Worm (Caenorhabditis elegans) whole organism, L1 larva: ENCODE data around the gene clec-161.
A peak's percentile ranks its signal among the peaks of the same experiment; 100 is the strongest.

Source experiments
- C16A3.4 ChIP-seq: fragments of 150-350 bp; optimal IDR thresholded peaks from 2 replicates; lab custom pipeline; 2014; ENCODE audit warnings: missing biosample characterization, missing genetic modification characterization
- F16B12.6 ChIP-seq: fragments of 150-350 bp; optimal IDR thresholded peaks from 2 replicates; lab custom pipeline; 2014; ENCODE audit warnings: missing biosample characterization, missing genetic modification characterization
- Y116A8C.19 ChIP-seq: sonication (generic microtip); optimal IDR thresholded peaks from 2 replicates; lab custom pipeline; 2016; ENCODE audit warnings: missing compliant biosample characterization, missing genetic modification characterization, borderline replicate concordance
- aha-1 ChIP-seq: fragments of 150-350 bp; optimal IDR thresholded peaks from 2 replicates; lab custom pipeline; 2014; ENCODE audit warnings: missing biosample characterization, missing genetic modification characterization
- aly-2 ChIP-seq: fragments of 150-350 bp; optimal IDR thresholded peaks from 2 replicates; lab custom pipeline; 2014; ENCODE audit warnings: missing biosample characterization, missing genetic modification characterization
- blmp-1 ChIP-seq: fragments of 150-350 bp; optimal IDR thresholded peaks from 2 replicates; lab custom pipeline; 2014; ENCODE audit warnings: missing biosample characterization, missing genetic modification characterization
- ceh-8 ChIP-seq: fragments of 200-800 bp; sonication (Bioruptor generic); optimal IDR thresholded peaks from 2 replicates; lab custom pipeline; 2018; ENCODE audit warnings: mild to moderate bottlenecking, missing genetic modification characterization, moderate library complexity, missing compliant biosample characterization
- ceh-82 ChIP-seq, 3 experiments: fragments of 150-350 bp in 1 of 3; sonication (generic microtip) in 2 of 3; optimal IDR thresholded peaks; 2 replicates each; lab custom pipeline; 2014 to 2017; ENCODE audit warnings: missing biosample characterization in 3 of 3, missing genetic modification characterization in 3 of 3
- ceh-88 ChIP-seq: fragments of 200-800 bp; sonication (Bioruptor generic); IDR thresholded peaks from 2 replicates; pipeline ENCODE4 v1.3.6; 2022; ENCODE audit warnings: missing genetic modification characterization, missing compliant biosample characterization
- ceh-90 ChIP-seq: sonication (generic microtip); optimal IDR thresholded peaks from 2 replicates; lab custom pipeline; 2016; ENCODE audit warnings: missing genetic modification characterization, missing compliant biosample characterization
- dpl-1 ChIP-seq, 3 experiments: fragments of 150-350 bp in 2 of 3; sonication (generic microtip) in 1 of 3; optimal IDR thresholded peaks; 2 replicates each; lab custom pipeline; 2014 to 2017; ENCODE audit warnings: missing biosample characterization in 3 of 3, missing genetic modification characterization in 3 of 3, missing genetic modification reagents in 3 of 3
- dsc-1 ChIP-seq: sonication (generic microtip); optimal IDR thresholded peaks from 2 replicates; lab custom pipeline; 2016; ENCODE audit warnings: mild to moderate bottlenecking, missing genetic modification characterization, missing compliant biosample characterization
- efl-1 ChIP-seq, 4 experiments: fragments of 150-350 bp; optimal IDR thresholded peaks in 3 of 4; peaks in 1 of 4; 1 replicate in 1 of 4; 2 replicates in 3 of 4; lab custom pipeline; 2014; ENCODE audit warnings: missing biosample characterization in 2 of 4, missing genetic modification characterization in 2 of 4, missing genetic modification reagents in 2 of 4
- egl-27 ChIP-seq, 2 experiments: fragments of 150-350 bp in 1 of 2; sonication (generic microtip); optimal IDR thresholded peaks; 3 replicates each; lab custom pipeline; 2017 to 2018; ENCODE audit warnings: missing biosample characterization in 2 of 2, missing genetic modification characterization in 2 of 2, missing genetic modification reagents in 2 of 2
- fkh-4 ChIP-seq: sonication (generic microtip); optimal IDR thresholded peaks from 2 replicates; lab custom pipeline; 2016; ENCODE audit warnings: missing compliant biosample characterization, missing genetic modification characterization, borderline replicate concordance
- fkh-8 ChIP-seq: sonication (generic microtip); optimal IDR thresholded peaks from 2 replicates; lab custom pipeline; 2016; ENCODE audit warnings: mild to moderate bottlenecking, missing genetic modification characterization, missing compliant biosample characterization
- fos-1 ChIP-seq: fragments of 150-350 bp; optimal IDR thresholded peaks from 2 replicates; lab custom pipeline; 2014; ENCODE audit warnings: missing biosample characterization, missing genetic modification characterization
- grh-1 ChIP-seq: fragments of 200-800 bp; sonication (Bioruptor generic); IDR thresholded peaks from 2 replicates; pipeline ENCODE4 v1.3.6; 2022; ENCODE audit warnings: missing genetic modification reagents, missing genetic modification characterization, missing compliant biosample characterization
- irx-1 ChIP-seq: sonication (generic microtip); optimal IDR thresholded peaks from 2 replicates; lab custom pipeline; 2016; ENCODE audit warnings: missing genetic modification characterization, missing compliant biosample characterization
- lin-13 ChIP-seq: fragments of 150-350 bp; optimal IDR thresholded peaks from 2 replicates; lab custom pipeline; 2014; ENCODE audit warnings: missing biosample characterization, missing genetic modification reagents, missing genetic modification characterization
- lin-14 ChIP-seq: fragments of 200-800 bp; sonication (Bioruptor generic); optimal IDR thresholded peaks from 2 replicates; lab custom pipeline; 2018; ENCODE audit warnings: mild to moderate bottlenecking, missing genetic modification characterization, moderate library complexity, missing compliant biosample characterization
- lin-15B ChIP-seq: fragments of 150-350 bp; sonication (generic microtip); optimal IDR thresholded peaks from 3 replicates; lab custom pipeline; 2014; ENCODE audit warnings: missing biosample characterization, missing genetic modification characterization
- lin-35 ChIP-seq, 2 experiments: fragments of 150-350 bp; optimal IDR thresholded peaks; 2 replicates each; lab custom pipeline; 2014; ENCODE audit warnings: missing biosample characterization in 2 of 2, missing genetic modification characterization in 2 of 2, missing genetic modification reagents in 2 of 2
- lin-39 ChIP-seq: fragments of 150-350 bp; optimal IDR thresholded peaks from 2 replicates; lab custom pipeline; 2014; ENCODE audit warnings: missing biosample characterization, missing genetic modification reagents, missing genetic modification characterization
- lsy-2 ChIP-seq, 2 experiments: fragments of 150-350 bp; optimal IDR thresholded peaks; 2 replicates each; lab custom pipeline; 2014; ENCODE audit warnings: missing biosample characterization in 2 of 2, missing genetic modification characterization in 2 of 2
- mab-9 ChIP-seq: fragments of 200-800 bp; sonication (Bioruptor generic); IDR thresholded peaks from 2 replicates; pipeline ENCODE4 v1.3.6; 2022; ENCODE audit warnings: missing genetic modification reagents, missing genetic modification characterization, missing compliant biosample characterization
- mdl-1 ChIP-seq, 2 experiments: fragments of 150-350 bp; optimal IDR thresholded peaks; 2 replicates each; lab custom pipeline; 2014 to 2017; ENCODE audit warnings: missing biosample characterization in 2 of 2, missing genetic modification characterization in 2 of 2, inconsistent platforms in 1 of 2
- mef-2 ChIP-seq: fragments of 150-350 bp; optimal IDR thresholded peaks from 2 replicates; lab custom pipeline; 2014; ENCODE audit warnings: missing biosample characterization, missing genetic modification characterization
- mep-1 ChIP-seq: fragments of 150-350 bp; optimal IDR thresholded peaks from 2 replicates; lab custom pipeline; 2014; ENCODE audit warnings: missing biosample characterization, missing genetic modification characterization
- nhr-20 ChIP-seq: sonication (generic microtip); optimal IDR thresholded peaks from 2 replicates; lab custom pipeline; 2016; ENCODE audit warnings: mild to moderate bottlenecking, missing genetic modification characterization, missing compliant biosample characterization
- nhr-237 ChIP-seq: fragments of 150-350 bp; optimal IDR thresholded peaks from 2 replicates; lab custom pipeline; 2014; ENCODE audit warnings: missing biosample characterization, missing genetic modification characterization
- nhr-47 ChIP-seq: sonication (generic microtip); optimal IDR thresholded peaks from 2 replicates; lab custom pipeline; 2016; ENCODE audit warnings: mild to moderate bottlenecking, missing genetic modification characterization, moderate library complexity, missing compliant biosample characterization
- nhr-71 ChIP-seq: sonication (generic microtip); optimal IDR thresholded peaks from 2 replicates; lab custom pipeline; 2016; ENCODE audit warnings: mild to moderate bottlenecking, missing genetic modification characterization, moderate library complexity, missing compliant biosample characterization
- nhr-77 ChIP-seq: fragments of 150-350 bp; optimal IDR thresholded peaks from 2 replicates; lab custom pipeline; 2014; ENCODE audit warnings: missing biosample characterization, missing genetic modification characterization
- nhr-85 ChIP-seq: sonication (generic microtip); peaks from one replicate; lab custom pipeline; 2016; ENCODE audit warnings: missing genetic modification characterization, inconsistent platforms, missing compliant biosample characterization
- rnt-1 ChIP-seq: sonication (generic microtip); optimal IDR thresholded peaks from 2 replicates; lab custom pipeline; 2016; ENCODE audit warnings: mild to moderate bottlenecking, missing genetic modification characterization, moderate library complexity, missing compliant biosample characterization
- skn-1 ChIP-seq: fragments of 150-350 bp; optimal IDR thresholded peaks from 2 replicates; lab custom pipeline; 2014; ENCODE audit warnings: missing biosample characterization, missing genetic modification characterization
- snu-23 ChIP-seq: sonication (generic microtip); optimal IDR thresholded peaks from 2 replicates; lab custom pipeline; 2016; ENCODE audit warnings: missing genetic modification characterization, missing compliant biosample characterization
- sox-4 ChIP-seq: sonication (generic microtip); optimal IDR thresholded peaks from 2 replicates; lab custom pipeline; 2016; ENCODE audit warnings: missing genetic modification characterization, missing compliant biosample characterization
- sup-37 ChIP-seq: fragments of 200-800 bp; sonication (Bioruptor generic); optimal IDR thresholded peaks from 2 replicates; lab custom pipeline; 2018; ENCODE audit warnings: mild to moderate bottlenecking, missing genetic modification characterization, missing compliant biosample characterization
- swsn-7 ChIP-seq: sonication (generic microtip); optimal IDR thresholded peaks from 2 replicates; lab custom pipeline; 2016; ENCODE audit warnings: missing genetic modification characterization, missing compliant biosample characterization
- tbx-2 ChIP-seq: sonication (generic microtip); optimal IDR thresholded peaks from 2 replicates; lab custom pipeline; 2016; ENCODE audit warnings: missing genetic modification characterization, missing compliant biosample characterization
- unc-130 ChIP-seq: fragments of 150-350 bp; optimal IDR thresholded peaks from 2 replicates; lab custom pipeline; 2017; ENCODE audit warnings: missing biosample characterization, missing genetic modification characterization, inconsistent platforms
- unc-86 ChIP-seq: sonication (generic microtip); optimal IDR thresholded peaks from 2 replicates; lab custom pipeline; 2016; ENCODE audit warnings: missing genetic modification characterization, missing compliant biosample characterization
- unc-98 ChIP-seq: fragments of 200-800 bp; sonication (Bioruptor generic); IDR thresholded peaks from 2 replicates; pipeline ENCODE4 v1.3.6; 2022; ENCODE audit warnings: missing genetic modification characterization, missing compliant biosample characterization
- xbp-1 ChIP-seq: sonication (generic microtip); optimal IDR thresholded peaks from 2 replicates; lab custom pipeline; 2016; ENCODE audit warnings: missing genetic modification characterization, missing compliant biosample characterization
- zag-1 ChIP-seq: fragments of 150-350 bp; optimal IDR thresholded peaks from 2 replicates; lab custom pipeline; 2014; ENCODE audit warnings: missing biosample characterization, missing genetic modification characterization
- zip-4 ChIP-seq: fragments of 200-800 bp; sonication (Bioruptor generic); optimal IDR thresholded peaks from 2 replicates; lab custom pipeline; 2018; ENCODE audit warnings: mild to moderate bottlenecking, missing genetic modification characterization, moderate library complexity, missing compliant biosample characterization

Gene clec-161

ce11 chrIII:9617599-9618262 is 9.2 kb upstream of the clec-161 start (continued):
- no peak for TF ChIP-seq ceh-88 (GFP tag; lab: Robert Waterston, UW)
- no peak for TF ChIP-seq ceh-82 (tag; optimal IDR thresholded peaks at IDR 0.05; lab: Kevin White, UChicago)
- TF ChIP-seq egl-27 (tag; optimal IDR thresholded peaks at IDR 0.05; lab: Kevin White, UChicago) = no peak
- TF ChIP-seq mep-1 (tag; lab: Kevin White, UChicago) = peak; percentile 17
- peak; percentile 67 for TF ChIP-seq nhr-85 (tag; lab: Kevin White, UChicago)
- no peak for TF ChIP-seq unc-98 (GFP tag; lab: Robert Waterston, UW)
- no peak for TF ChIP-seq aly-2 (tag; lab: Kevin White, UChicago)

ce11 chrIII:9616933-9617332 is 8.4 kb upstream of the clec-161 start:
- TF ChIP-seq xbp-1 (tag; lab: Kevin White, UChicago) (no peak), efl-1 (optimal IDR thresholded peaks at IDR 0.05; lab: Kevin White, UChicago) (no peak), efl-1 (GFP tag; optimal IDR thresholded peaks at IDR 0.05 in 1 of 2; lab: Kevin White, UChicago) (peak in 1 of 2 experiments; percentile 17), aha-1 (tag; lab: Kevin White, UChicago) (no peak), nhr-237 (no peak)

- TF ChIP-seq mep-1 (tag; lab: Kevin White, UChicago) = peak; percentile 43
- TF ChIP-seq skn-1 = peak; percentile 25
- TF ChIP-seq lsy-2 (tag; optimal IDR thresholded peaks at IDR 0.05; lab: Kevin White, UChicago) = peak; percentile 54 to 71
- peak; percentile 83 to 91 for TF ChIP-seq lin-35 (GFP tag; optimal IDR thresholded peaks at IDR 0.05; lab: Kevin White, UChicago)
- peak; percentile 53 for TF ChIP-seq lin-14 (GFP tag; lab: Kevin White, UChicago)
- TF ChIP-seq mab-9 = no peak
- peak; percentile 55 for TF ChIP-seq snu-23 (GFP tag; lab: Kevin White, UChicago)
- no peak for TF ChIP-seq zag-1
- peak; percentile 30 for TF ChIP-seq lin-13 (GFP tag; lab: Kevin White, UChicago)
- no peak for TF ChIP-seq sox-4 (tag; lab: Kevin White, UChicago)
- TF ChIP-seq nhr-47 (tag; lab: Kevin White, UChicago) = peak; percentile 56
- peak in 1 of 2 experiments; percentile 56 for TF ChIP-seq mdl-1 (tag; optimal IDR thresholded peaks at IDR 0.05; lab: Kevin White, UChicago)
- no peak for TF ChIP-seq ceh-8 (GFP tag; lab: Kevin White, UChicago)
- no peak for TF ChIP-seq zip-4
- TF ChIP-seq fkh-4 (tag; lab: Kevin White, UChicago) = no peak
- peak; percentile 54 for TF ChIP-seq swsn-7 (tag; lab: Kevin White, UChicago)
- no peak for TF ChIP-seq Y116A8C.19
- TF ChIP-seq unc-130 = peak; percentile 68
- TF ChIP-seq ceh-82 (tag; optimal IDR thresholded peaks at IDR 0.05; lab: Kevin White, UChicago) = peak in 1 of 3 experiments; percentile 62
- TF ChIP-seq irx-1 = peak; percentile 15
- TF ChIP-seq F16B12.6 (tag; lab: Kevin White, UChicago) = peak; percentile 91
- peak; percentile 56 for TF ChIP-seq dsc-1 (tag; lab: Kevin White, UChicago)
- peak; percentile 43 for TF ChIP-seq rnt-1 (tag; lab: Kevin White, UChicago)
- no peak for TF ChIP-seq nhr-77 (tag; lab: Kevin White, UChicago)
- TF ChIP-seq xbp-1 (tag; lab: Kevin White, UChicago) = peak; percentile 50
- no peak for TF ChIP-seq lin-39 (tag; lab: Kevin White, UChicago)
- TF ChIP-seq mef-2 = no peak
- no peak for TF ChIP-seq ceh-90
- TF ChIP-seq fos-1 = no peak
- TF ChIP-seq lin-15B (tag; lab: Kevin White, UChicago) = peak; percentile 8
- TF ChIP-seq nhr-71 (tag; lab: Kevin White, UChicago) = peak; percentile 60
- TF ChIP-seq blmp-1 = peak; percentile 50
- no peak for TF ChIP-seq grh-1 (GFP tag; lab: Robert Waterston, UW)
- TF ChIP-seq sup-37 (GFP tag; lab: Kevin White, UChicago) = no peak
- TF ChIP-seq tbx-2 (tag; lab: Kevin White, UChicago) = peak; percentile 51
- TF ChIP-seq fkh-8 (tag; lab: Kevin White, UChicago) = no peak
- peak; percentile 57 for TF ChIP-seq nhr-20 (tag; lab: Kevin White, UChicago)
- TF ChIP-seq dpl-1 (GFP tag; optimal IDR thresholded peaks at IDR 0.05; lab: Kevin White, UChicago) = peak; percentile 82 to 89 (median 83)
- TF ChIP-seq C16A3.4 (tag; lab: Kevin White, UChicago) = peak; percentile 54
- TF ChIP-seq egl-27 (tag; optimal IDR thresholded peaks at IDR 0.05; lab: Kevin White, UChicago) = no peak
- TF ChIP-seq unc-86 (tag; lab: Kevin White, UChicago) = peak; percentile 38
Observed at ce11 chrIII:9616426-9616825, 7.9 kb upstream of the clec-161 start, which contains the start of gene hcp-3. hcp-3 (minus strand) TSS chrIII:9616470.
